Worm (Caenorhabditis elegans): Measurements from ENCODE around the gene mrps-18.C.
A peak's percentile ranks its signal among the peaks of the same experiment; 100 is the strongest.

mrps-18.C gene

ce11 chrII:6776418-6777034 is 40.5 kb downstream of the mrps-18.C start, which contains the start of gene ssup-72 (continued):
- peak; percentile 88 for TF ChIP-seq dpl-1 (GFP tag; optimal IDR thresholded peaks at IDR 0.05)
- peak; percentile 49 for TF ChIP-seq rbr-2 (tag; optimal IDR thresholded peaks at IDR 0.05)
- no peak for TF ChIP-seq ztf-7 (tag; optimal IDR thresholded peaks at IDR 0.05)
- TF ChIP-seq Y75B8A.6 (GFP tag; IDR thresholded peaks at IDR 0.05): no peak
- TF ChIP-seq dmd-6 (GFP tag; IDR thresholded peaks at IDR 0.05): no peak; the same call in 1 of the 2 replicates
- TF ChIP-seq tag-97 (GFP tag; IDR thresholded peaks at IDR 0.05): no peak
- TF ChIP-seq daf-16 (GFP tag; optimal IDR thresholded peaks at IDR 0.05): no peak
- TF ChIP-seq daf-16 (tag; optimal IDR thresholded peaks at IDR 0.05): peak; percentile 32
- no peak for TF ChIP-seq T26A8.4 (GFP tag; IDR thresholded peaks at IDR 0.05)
- TF ChIP-seq nhr-28 (tag; optimal IDR thresholded peaks at IDR 0.05): peak; percentile 2
- no peak for TF ChIP-seq mxl-3 (GFP tag; optimal IDR thresholded peaks at IDR 0.05)
- peak; percentile 75 for TF ChIP-seq unc-130 (GFP tag; optimal IDR thresholded peaks at IDR 0.05)
- no peak for TF ChIP-seq madf-5 (GFP tag; IDR thresholded peaks at IDR 0.05)
- TF ChIP-seq ceh-44 (GFP tag; IDR thresholded peaks at IDR 0.05): 0 out of 2 replicates have a peak, but pooled peaks have one; percentile 12
- TF ChIP-seq nhr-10 (tag; optimal IDR thresholded peaks at IDR 0.05): no peak
- no peak for TF ChIP-seq Y5F2A.4 (GFP tag; optimal IDR thresholded peaks at IDR 0.05)
- TF ChIP-seq saeg-2 (GFP tag; IDR thresholded peaks at IDR 0.05): no peak
- no peak for TF ChIP-seq egl-27 (tag; optimal IDR thresholded peaks at IDR 0.05)
- no peak for TF ChIP-seq dmd-9 (GFP tag; IDR thresholded peaks at IDR 0.05)
- TF ChIP-seq jun-1 (tag; optimal IDR thresholded peaks at IDR 0.05): no peak
- no peak for TF ChIP-seq dmd-8 (GFP tag; IDR thresholded peaks at IDR 0.05)
- TF ChIP-seq set-16 (GFP tag; IDR thresholded peaks at IDR 0.05): no peak
- no peak for TF ChIP-seq lin-13 (GFP tag; optimal IDR thresholded peaks at IDR 0.05)
- peak; percentile 65 for TF ChIP-seq mep-1 (tag; optimal IDR thresholded peaks at IDR 0.05)
- TF ChIP-seq ces-1 (GFP tag; optimal IDR thresholded peaks at IDR 0.05): no peak
- TF ChIP-seq nhr-11 (tag; optimal IDR thresholded peaks at IDR 0.05): no peak
- peak; percentile 60 for TF ChIP-seq T20F7.1 (GFP tag; optimal IDR thresholded peaks at IDR 0.05)
- TF ChIP-seq ceh-62 (tag; optimal IDR thresholded peaks at IDR 0.05): no peak
- no peak for TF ChIP-seq ctbp-1 (GFP tag; IDR thresholded peaks at IDR 0.05)
- no peak for TF ChIP-seq nhr-237 (tag; optimal IDR thresholded peaks at IDR 0.05)
- TF ChIP-seq unc-39 (tag; optimal IDR thresholded peaks at IDR 0.05): no peak
- TF ChIP-seq F49E8.2 (tag; optimal IDR thresholded peaks at IDR 0.05; ENCODE audit: borderline replicate concordance): peak; percentile 60
- TF ChIP-seq zfp-3 (GFP tag; conservative IDR thresholded peaks at IDR 0.05): no peak
- TF ChIP-seq snpc-4 (tag; optimal IDR thresholded peaks at IDR 0.05): no peak
- no peak for TF ChIP-seq lin-1 (GFP tag; IDR thresholded peaks at IDR 0.05)
- TF ChIP-seq tra-1 (GFP tag; IDR thresholded peaks at IDR 0.05): no peak
- TF ChIP-seq aly-2 (tag; optimal IDR thresholded peaks at IDR 0.05): no peak
- TF ChIP-seq lin-29 (GFP tag; IDR thresholded peaks at IDR 0.05): no peak
- TF ChIP-seq hmg-1.1 (GFP tag; IDR thresholded peaks at IDR 0.05): 0 out of 2 replicates have a peak, but pooled peaks have one; percentile 34
- no peak for TF ChIP-seq fkh-10 (GFP tag; optimal IDR thresholded peaks at IDR 0.05)
- TF ChIP-seq mxl-2 (GFP tag; conservative IDR thresholded peaks at IDR 0.05): no peak
- TF ChIP-seq nhr-41 (GFP tag; IDR thresholded peaks at IDR 0.05): no peak
- no peak for TF ChIP-seq nhr-102 (tag; optimal IDR thresholded peaks at IDR 0.05)
- TF ChIP-seq ceh-32 (tag; optimal IDR thresholded peaks at IDR 0.05; ENCODE audit: poor library complexity): no peak
- TF ChIP-seq attf-4 (tag; optimal IDR thresholded peaks at IDR 0.05): no peak
- TF ChIP-seq aha-1 (tag): peak; percentile 5
- no peak for TF ChIP-seq ceh-82 (tag; optimal IDR thresholded peaks at IDR 0.05)
- TF ChIP-seq nhr-76 (tag; optimal IDR thresholded peaks at IDR 0.05): no peak
- no peak for TF ChIP-seq zfp-2 (tag; optimal IDR thresholded peaks at IDR 0.05)
- TF ChIP-seq spr-1 (tag; optimal IDR thresholded peaks at IDR 0.05): peak; percentile 42
- TF ChIP-seq pqm-1 (tag; optimal IDR thresholded peaks at IDR 0.05): no peak
- TF ChIP-seq cey-2 (tag; optimal IDR thresholded peaks at IDR 0.05; ENCODE audit: borderline replicate concordance, insufficient read depth): no peak
- no peak for TF ChIP-seq F44E2.7 (GFP tag; IDR thresholded peaks at IDR 0.05)

Measured in whole organism, L4 larva.